Fruit fly (Drosophila melanogaster) whole organism, embryonic: ENCODE measurements around the gene Cyp28c1.

ENCODE experiments used
- Bdp1 ChIP-seq: fragments of 200-800 bp; sonication (Bioruptor generic); optimal IDR thresholded peaks from 3 replicates; lab custom pipeline; 2016; ENCODE audit warnings: missing biosample characterization, missing genetic modification characterization
- BtbVII ChIP-seq: fragments of 200-800 bp; sonication (Bioruptor generic); optimal IDR thresholded peaks from 3 replicates; lab custom pipeline; 2017; ENCODE audit warnings: missing biosample characterization, mild to moderate bottlenecking, missing genetic modification characterization
- Bteb2 ChIP-seq: fragments of 200-800 bp; sonication (Bioruptor generic); optimal IDR thresholded peaks from 2 replicates; lab custom pipeline; 2016; ENCODE audit warnings: missing biosample characterization, missing genetic modification characterization
- CG11093 ChIP-seq: fragments of 200-800 bp; sonication (Bioruptor generic); IDR thresholded peaks from 3 replicates; pipeline ENCODE4 v1.3.6; 2022; ENCODE audit warnings: missing biosample characterization, missing genetic modification characterization
- CG14667 ChIP-seq: fragments of 200-800 bp; sonication (Bioruptor generic); IDR thresholded peaks from 2 replicates; pipeline ENCODE4 v1.3.6; 2022; ENCODE audit warnings: missing biosample characterization, missing genetic modification characterization
- CG15601 ChIP-seq: fragments of 200-800 bp; sonication (Bioruptor generic); optimal IDR thresholded peaks from 3 replicates; lab custom pipeline; 2019; ENCODE audit warnings: missing biosample characterization, mild to moderate bottlenecking, missing genetic modification characterization, moderate library complexity
- CG1602 ChIP-seq: fragments of 200-800 bp; sonication (Bioruptor generic); optimal IDR thresholded peaks from 3 replicates; lab custom pipeline; 2016; ENCODE audit warnings: missing biosample characterization, missing genetic modification characterization
- CG17385 ChIP-seq: fragments of 200-800 bp; sonication (Bioruptor generic); optimal IDR thresholded peaks from 3 replicates; lab custom pipeline; 2018; ENCODE audit warnings: missing biosample characterization, mild to moderate bottlenecking, missing genetic modification characterization
- CG1832 ChIP-seq: fragments of 200-800 bp; sonication (Bioruptor generic); optimal IDR thresholded peaks from 2 replicates; lab custom pipeline; 2017; ENCODE audit warnings: missing biosample characterization, mild to moderate bottlenecking, missing genetic modification characterization, inconsistent platforms
- CG3847 ChIP-seq: fragments of 200-800 bp; sonication (Bioruptor generic); IDR thresholded peaks from 2 replicates; pipeline ENCODE4 v1.3.6; 2022; ENCODE audit warnings: missing biosample characterization, missing genetic modification characterization
- CG7928 ChIP-seq: fragments of 200-800 bp; sonication (Bioruptor generic); optimal IDR thresholded peaks from 2 replicates; lab custom pipeline; 2017; ENCODE audit warnings: missing biosample characterization, mild to moderate bottlenecking, missing genetic modification characterization
- CG7963 ChIP-seq: fragments of 200-800 bp; sonication (Bioruptor generic); IDR thresholded peaks from 3 replicates; pipeline ENCODE4 v1.3.6; 2022; ENCODE audit warnings: missing biosample characterization, missing genetic modification characterization; ENCODE audit not compliant: partially characterized antibody
- CG8290 ChIP-seq, 3 experiments: fragments of 200-800 bp; sonication (Bioruptor generic); optimal IDR thresholded peaks; 2 replicates each; lab custom pipeline; 2016 to 2019; ENCODE audit warnings: missing biosample characterization in 3 of 3, missing genetic modification characterization in 3 of 3, mild to moderate bottlenecking in 2 of 3, moderate library complexity in 1 of 3
- CG8388 ChIP-seq: fragments of 200-800 bp; sonication (Bioruptor generic); optimal IDR thresholded peaks from 2 replicates; lab custom pipeline; 2019; ENCODE audit warnings: missing biosample characterization, mild to moderate bottlenecking, missing genetic modification characterization, moderate library complexity
- CG9817 ChIP-seq: fragments of 200-800 bp; sonication (Bioruptor generic); optimal IDR thresholded peaks from 2 replicates; lab custom pipeline; 2018; ENCODE audit warnings: missing biosample characterization, mild to moderate bottlenecking, missing genetic modification characterization, moderate library complexity
- CG9932 ChIP-seq: fragments of 200-800 bp; sonication (Bioruptor generic); IDR thresholded peaks from 2 replicates; pipeline ENCODE4 v1.3.6; 2022; ENCODE audit warnings: missing biosample characterization, missing genetic modification characterization
- D ChIP-seq, 2 experiments: fragments of 200-800 bp in 1 of 2; fragments of >200 bp in 1 of 2; sonication (Bioruptor generic) in 1 of 2; optimal IDR thresholded peaks; 2 replicates in 1 of 2; 3 replicates in 1 of 2; lab custom pipeline; 2017; ENCODE audit warnings: mild to moderate bottlenecking in 1 of 2, missing biosample characterization in 1 of 2, missing genetic modification characterization in 1 of 2, missing genetic modification reagents in 1 of 2
- D19B ChIP-seq: fragments of 200-800 bp; sonication (Bioruptor generic); optimal IDR thresholded peaks from 2 replicates; lab custom pipeline; 2017; ENCODE audit warnings: missing biosample characterization, mild to moderate bottlenecking, missing genetic modification characterization
- Dad ChIP-seq: fragments of 200-800 bp; sonication (Bioruptor generic); optimal IDR thresholded peaks from 3 replicates; lab custom pipeline; 2016; ENCODE audit warnings: missing biosample characterization, missing genetic modification characterization
- Deaf1 ChIP-seq: fragments of 200-800 bp; optimal IDR thresholded peaks from 3 replicates; lab custom pipeline; 2019; ENCODE audit warnings: missing biosample characterization, mild to moderate bottlenecking, missing genetic modification characterization, moderate library complexity
- Dip3 ChIP-seq: fragments of 200-800 bp; sonication (Bioruptor generic); optimal IDR thresholded peaks from 3 replicates; lab custom pipeline; 2016; ENCODE audit warnings: missing biosample characterization, missing genetic modification characterization
- Gug ChIP-seq: fragments of 200-800 bp; sonication (Bioruptor generic); IDR thresholded peaks from 4 replicates; pipeline ENCODE4 v1.3.6; 2022; ENCODE audit warnings: missing biosample characterization, missing genetic modification characterization
- HLH4C ChIP-seq: fragments of 200-800 bp; sonication (Bioruptor generic); IDR thresholded peaks from 3 replicates; pipeline ENCODE4 v1.3.6; 2022; ENCODE audit warnings: missing biosample characterization, missing genetic modification characterization; ENCODE audit not compliant: partially characterized antibody
- Hey ChIP-seq: fragments of 200-800 bp; sonication (Bioruptor generic); optimal IDR thresholded peaks from 3 replicates; lab custom pipeline; 2018; ENCODE audit warnings: missing biosample characterization, mild to moderate bottlenecking, missing genetic modification characterization
- Hr39 ChIP-seq: fragments of >200 bp; optimal IDR thresholded peaks from 2 replicates; lab custom pipeline; 2017
- Hr78 ChIP-seq, 2 experiments: fragments of 200-800 bp in 1 of 2; fragments of >200 bp in 1 of 2; sonication (Bioruptor generic) in 1 of 2; optimal IDR thresholded peaks; 2 replicates each; lab custom pipeline; 2017 to 2019; ENCODE audit warnings: missing biosample characterization in 2 of 2, missing genetic modification characterization in 2 of 2, mild to moderate bottlenecking in 1 of 2, moderate library complexity in 1 of 2
- Lim3 ChIP-seq: fragments of 200-800 bp; sonication (Bioruptor generic); IDR thresholded peaks from 2 replicates; pipeline ENCODE4 v1.3.6; 2022; ENCODE audit warnings: missing biosample characterization, missing genetic modification characterization
- MBD-R2 ChIP-seq: fragments of 200-800 bp; sonication (Bioruptor generic); IDR thresholded peaks from 2 replicates; pipeline ENCODE4 v1.3.6; 2022; ENCODE audit warnings: missing biosample characterization, missing genetic modification characterization
- Mrtf ChIP-seq: fragments of 200-800 bp; sonication (Bioruptor generic); IDR thresholded peaks from 3 replicates; pipeline ENCODE4 v1.3.6; 2022; ENCODE audit warnings: missing biosample characterization, missing genetic modification characterization
- NC2α ChIP-seq: fragments of 200-800 bp; sonication (Bioruptor generic); optimal IDR thresholded peaks from 2 replicates; lab custom pipeline; 2016; ENCODE audit warnings: missing biosample characterization, missing genetic modification characterization
- Ravus ChIP-seq: fragments of 200-800 bp; sonication (Bioruptor generic); IDR thresholded peaks from 2 replicates; pipeline ENCODE4 v1.3.6; 2022; ENCODE audit warnings: missing biosample characterization, missing genetic modification characterization
- Side ChIP-seq: fragments of 200-800 bp; sonication (Bioruptor generic); optimal IDR thresholded peaks from 2 replicates; lab custom pipeline; 2016; ENCODE audit warnings: missing biosample characterization, missing genetic modification characterization
- Xrp1 ChIP-seq: fragments of 200-800 bp; sonication (Bioruptor generic); IDR thresholded peaks from 2 replicates; pipeline ENCODE4 v1.3.6; 2022; ENCODE audit warnings: missing biosample characterization, missing genetic modification characterization
- cad ChIP-seq: fragments of >200 bp; optimal IDR thresholded peaks from 2 replicates; lab custom pipeline; 2017; ENCODE audit warnings: missing biosample characterization, missing genetic modification characterization
- crol ChIP-seq: fragments of 200-800 bp; sonication (Bioruptor generic); IDR thresholded peaks from 2 replicates; pipeline ENCODE4 v1.3.6; 2022; ENCODE audit warnings: missing biosample characterization, missing genetic modification characterization
- dan ChIP-seq: fragments of 200-800 bp; sonication (Bioruptor generic); IDR thresholded peaks from 2 replicates; pipeline ENCODE4 v1.3.6; 2022; ENCODE audit warnings: missing biosample characterization, missing genetic modification characterization
- fu2 ChIP-seq: fragments of 200-800 bp; sonication (Bioruptor generic); optimal IDR thresholded peaks from 2 replicates; lab custom pipeline; 2016; ENCODE audit warnings: missing biosample characterization, missing genetic modification characterization
- grau ChIP-seq: fragments of 200-800 bp; optimal IDR thresholded peaks from 3 replicates; lab custom pipeline; 2019; ENCODE audit warnings: missing biosample characterization, mild to moderate bottlenecking, missing genetic modification characterization, moderate library complexity
- nerfin-1 ChIP-seq: fragments of 200-800 bp; sonication (Bioruptor generic); optimal IDR thresholded peaks from 3 replicates; lab custom pipeline; 2019; ENCODE audit warnings: missing biosample characterization, mild to moderate bottlenecking, missing genetic modification characterization, moderate library complexity
- onecut ChIP-seq: fragments of 200-800 bp; sonication (Bioruptor generic); IDR thresholded peaks from 2 replicates; pipeline ENCODE4 v1.3.6; 2022; ENCODE audit warnings: missing biosample characterization, missing genetic modification characterization
- org-1 ChIP-seq: fragments of 200-800 bp; sonication (Bioruptor generic); optimal IDR thresholded peaks from 2 replicates; lab custom pipeline; 2017; ENCODE audit warnings: missing biosample characterization, missing genetic modification characterization
- pita ChIP-seq: fragments of 200-800 bp; sonication (Bioruptor generic); optimal IDR thresholded peaks from 2 replicates; lab custom pipeline; 2017; ENCODE audit warnings: missing biosample characterization, mild to moderate bottlenecking, missing genetic modification characterization
- shn ChIP-seq: fragments of 200-800 bp; sonication (Bioruptor generic); optimal IDR thresholded peaks from 3 replicates; lab custom pipeline; 2016; ENCODE audit warnings: missing biosample characterization, missing genetic modification characterization
- sr ChIP-seq: fragments of 200-800 bp; sonication (Bioruptor generic); IDR thresholded peaks from 3 replicates; pipeline ENCODE4 v1.3.6; 2022; ENCODE audit warnings: missing biosample characterization, missing genetic modification characterization
- stc ChIP-seq: fragments of 200-800 bp; sonication (Bioruptor generic); IDR thresholded peaks from 2 replicates; pipeline ENCODE4 v1.3.6; 2022; ENCODE audit warnings: missing biosample characterization, missing genetic modification characterization
- tgo ChIP-seq: fragments of 200-800 bp; sonication (Bioruptor generic); IDR thresholded peaks from 3 replicates; pipeline ENCODE4 v1.3.6; 2022; ENCODE audit warnings: missing biosample characterization, missing genetic modification characterization
- tll ChIP-seq, 2 experiments: fragments of 200-800 bp in 1 of 2; fragments of >200 bp in 1 of 2; sonication (Bioruptor generic) in 1 of 2; optimal IDR thresholded peaks; 2 replicates each; lab custom pipeline; 2017 to 2019; ENCODE audit warnings: missing biosample characterization in 2 of 2, missing genetic modification characterization in 2 of 2, mild to moderate bottlenecking in 1 of 2, moderate library complexity in 1 of 2
- trh ChIP-seq: fragments of 200-800 bp; sonication (Bioruptor generic); optimal IDR thresholded peaks from 2 replicates; lab custom pipeline; 2016; ENCODE audit warnings: missing biosample characterization, missing genetic modification characterization
- zfh1 ChIP-seq: fragments of 200-800 bp; sonication (Bioruptor generic); IDR thresholded peaks from 3 replicates; pipeline ENCODE4 v1.3.6; 2022; ENCODE audit warnings: missing biosample characterization, missing genetic modification characterization

Cyp28c1 gene

dm6 chrX:11846049-11846718, 6.8 kb downstream of the Cyp28c1 start, which contains the start of gene CG15740 (continued):
- TF ChIP-seq Hey (tag; lab: Kevin White, UChicago) (no peak), tll (GFP tag; optimal IDR thresholded peaks at IDR 0.05; lab: Kevin White, UChicago) (no peak), pita (GFP tag; lab: Kevin White, UChicago) (no peak), HLH4C (no peak), BtbVII (GFP tag; lab: Kevin White, UChicago) (no peak), CG11093 (GFP tag; lab: Robert Waterston, UW) (peak; percentile 40; the same call in 1 of the 3 replicates), zfh1 (GFP tag; lab: Robert Waterston, UW) (peak; percentile 43; the same call in 1 of the 3 replicates), MBD-R2 (GFP tag; lab: Robert Waterston, UW) (peak; percentile 15; the same call in 1 of the 2 replicates), nerfin-1 (tag; lab: Kevin White, UChicago) (peak; percentile 1), Hr78 (GFP tag; optimal IDR thresholded peaks at IDR 0.05; lab: Kevin White, UChicago) (no peak), Mrtf (no peak), org-1 (no peak), dan (GFP tag; lab: Robert Waterston, UW) (no peak), CG9932 (GFP tag; lab: Robert Waterston, UW) (no peak), grau (tag; lab: Kevin White, UChicago) (peak; percentile 1), Dad (GFP tag; lab: Kevin White, UChicago) (no peak), Bdp1 (no peak), Deaf1 (no peak), CG15601 (no peak), Side (no peak), Ravus (GFP tag; lab: Robert Waterston, UW) (no peak; the same call in 1 of the 2 replicates), D19B (GFP tag; lab: Kevin White, UChicago) (no peak), shn (no peak), crol (GFP tag; lab: Robert Waterston, UW) (0 out of 2 replicates have a peak, but pooled peaks have one; percentile 23), CG7963 (GFP tag; lab: Robert Waterston, UW) (no peak), Dip3 (GFP tag; lab: Kevin White, UChicago) (no peak), trh (no peak), stc (peak; percentile 62; the same call in 1 of the 2 replicates), CG1602 (GFP tag; lab: Kevin White, UChicago) (no peak), CG8388 (GFP tag; lab: Kevin White, UChicago) (no peak), onecut (GFP tag; lab: Robert Waterston, UW) (no peak), CG7928 (GFP tag; lab: Kevin White, UChicago) (no peak), Bteb2 (GFP tag; lab: Kevin White, UChicago) (no peak), sr (GFP tag; lab: Robert Waterston, UW) (no peak), Xrp1 (GFP tag; lab: Robert Waterston, UW) (peak; percentile 39; the same call in 1 of the 2 replicates), CG9817 (tag; lab: Kevin White, UChicago) (no peak), Lim3 (GFP tag; lab: Robert Waterston, UW) (0 out of 2 replicates have a peak, but pooled peaks have one; percentile 10), cad (no peak), CG1832 (GFP tag; lab: Kevin White, UChicago) (no peak), CG8290 (GFP tag; optimal IDR thresholded peaks at IDR 0.05; lab: Kevin White, UChicago) (no peak), CG8290 (tag; optimal IDR thresholded peaks at IDR 0.05; lab: Kevin White, UChicago) (no peak), NC2α (no peak), tgo (GFP tag; lab: Robert Waterston, UW) (peak; percentile 45; the same call in 2 of the 3 replicates), Gug (GFP tag; lab: Robert Waterston, UW) (no peak; the same call in 3 of the 4 replicates), CG17385 (peak; percentile 8), D (optimal IDR thresholded peaks at IDR 0.05; lab: Kevin White, UChicago) (no peak), D (GFP tag; optimal IDR thresholded peaks at IDR 0.05; lab: Kevin White, UChicago) (no peak), CG3847 (GFP tag; lab: Robert Waterston, UW) (no peak; the same call in none of the 2 replicates), fu2 (GFP tag; lab: Kevin White, UChicago) (no peak), Hr39 (lab: Kevin White, UChicago) (no peak), CG14667 (GFP tag; lab: Robert Waterston, UW) (peak; percentile 35; the same call in 1 of the 2 replicates)
